Fruit fly (Drosophila melanogaster) whole organism, embryonic: ENCODE data around the gene Pdi.

ENCODE experiments used
- Abd-B ChIP-seq: fragments of 200-800 bp; sonication (Bioruptor generic); optimal IDR thresholded peaks from 2 replicates; lab custom pipeline; 2018; ENCODE audit warnings: missing biosample characterization, mild to moderate bottlenecking, missing genetic modification characterization, moderate library complexity
- Asciz ChIP-seq: fragments of 200-800 bp; sonication (Bioruptor generic); optimal IDR thresholded peaks from 2 replicates; lab custom pipeline; 2017; ENCODE audit warnings: missing biosample characterization, mild to moderate bottlenecking, missing genetic modification characterization, missing genetic modification reagents
- CG10209 ChIP-seq: fragments of 200-800 bp; sonication (Bioruptor generic); optimal IDR thresholded peaks from 3 replicates; lab custom pipeline; 2017; ENCODE audit warnings: missing biosample characterization, mild to moderate bottlenecking, missing genetic modification characterization, missing genetic modification reagents
- CG11085 ChIP-seq: fragments of 200-800 bp; sonication (Bioruptor generic); IDR thresholded peaks from 2 replicates; pipeline ENCODE4 v1.3.6; 2022; ENCODE audit warnings: missing biosample characterization, missing genetic modification characterization
- CG12155 ChIP-seq: fragments of 200-800 bp; sonication (Bioruptor generic); optimal IDR thresholded peaks from 3 replicates; lab custom pipeline; 2016; ENCODE audit warnings: missing biosample characterization, missing genetic modification characterization
- CG12299 ChIP-seq: fragments of 200-800 bp; sonication (Bioruptor generic); optimal IDR thresholded peaks from 2 replicates; lab custom pipeline; 2018; ENCODE audit warnings: missing biosample characterization, mild to moderate bottlenecking, missing genetic modification characterization
- CG13424 ChIP-seq: fragments of 200-800 bp; sonication (Bioruptor generic); optimal IDR thresholded peaks from 2 replicates; lab custom pipeline; 2019; ENCODE audit warnings: missing biosample characterization, mild to moderate bottlenecking, missing genetic modification characterization, moderate library complexity
- CG17359 ChIP-seq: fragments of 200-800 bp; sonication (Bioruptor generic); optimal IDR thresholded peaks from 3 replicates; lab custom pipeline; 2018; ENCODE audit warnings: missing biosample characterization, mild to moderate bottlenecking, missing genetic modification characterization, moderate library complexity
- CG30431 ChIP-seq: fragments of 200-800 bp; sonication (Bioruptor generic); optimal IDR thresholded peaks from 2 replicates; lab custom pipeline; 2017; ENCODE audit warnings: missing biosample characterization, missing genetic modification characterization
- CG31365 ChIP-seq: fragments of 200-800 bp; sonication (Bioruptor generic); optimal IDR thresholded peaks from 2 replicates; lab custom pipeline; 2018; ENCODE audit warnings: missing biosample characterization, mild to moderate bottlenecking, missing genetic modification characterization
- CG3407 ChIP-seq: fragments of 200-800 bp; sonication (Bioruptor generic); optimal IDR thresholded peaks from 2 replicates; lab custom pipeline; 2018; ENCODE audit warnings: missing biosample characterization, mild to moderate bottlenecking, missing genetic modification characterization
- CG34224 ChIP-seq: fragments of 200-800 bp; sonication (Bioruptor generic); IDR thresholded peaks from 3 replicates; pipeline ENCODE4 v1.3.6; 2022; ENCODE audit warnings: missing biosample characterization, missing genetic modification characterization; ENCODE audit not compliant: partially characterized antibody
- CG34422 ChIP-seq: fragments of 200-800 bp; sonication (Bioruptor generic); IDR thresholded peaks from 3 replicates; pipeline ENCODE4 v1.3.6; 2022; ENCODE audit warnings: missing biosample characterization, missing genetic modification characterization
- CG4820 ChIP-seq: fragments of 200-800 bp; sonication (Bioruptor generic); optimal IDR thresholded peaks from 3 replicates; lab custom pipeline; 2016; ENCODE audit warnings: missing biosample characterization, missing genetic modification characterization
- CG5245 ChIP-seq: fragments of 200-800 bp; sonication (Bioruptor generic); optimal IDR thresholded peaks from 3 replicates; lab custom pipeline; 2016; ENCODE audit warnings: missing biosample characterization, missing genetic modification characterization
- CG6175 ChIP-seq: fragments of 200-800 bp; sonication (Bioruptor generic); IDR thresholded peaks from 3 replicates; pipeline ENCODE4 v1.3.6; 2022; ENCODE audit warnings: missing biosample characterization, missing genetic modification characterization
- CG7372 ChIP-seq: fragments of 200-800 bp; sonication (Bioruptor generic); IDR thresholded peaks from 2 replicates; pipeline ENCODE4 v1.3.6; 2022; ENCODE audit warnings: missing biosample characterization, missing genetic modification characterization
- CG9215 ChIP-seq: fragments of 200-800 bp; sonication (Bioruptor generic); IDR thresholded peaks from 2 replicates; pipeline ENCODE4 v1.3.6; 2022; ENCODE audit warnings: missing biosample characterization, missing genetic modification characterization
- CG9727 ChIP-seq: fragments of 200-800 bp; sonication (Bioruptor generic); optimal IDR thresholded peaks from 3 replicates; lab custom pipeline; 2017; ENCODE audit warnings: missing biosample characterization, mild to moderate bottlenecking, missing genetic modification characterization
- Dek ChIP-seq: fragments of 200-800 bp; sonication (Bioruptor generic); optimal IDR thresholded peaks from 3 replicates; lab custom pipeline; 2019; ENCODE audit warnings: missing biosample characterization, mild to moderate bottlenecking, missing genetic modification characterization, moderate library complexity
- Doc2 ChIP-seq: fragments of 200-800 bp; sonication (Bioruptor generic); IDR thresholded peaks from 2 replicates; pipeline ENCODE4 v1.3.6; 2022; ENCODE audit warnings: missing biosample characterization, missing genetic modification characterization
- Doc3 ChIP-seq: fragments of 200-800 bp; sonication (Bioruptor generic); IDR thresholded peaks from 3 replicates; pipeline ENCODE4 v1.3.6; 2022; ENCODE audit warnings: missing biosample characterization, missing genetic modification characterization; ENCODE audit not compliant: partially characterized antibody
- Elba2 ChIP-seq: fragments of 200-800 bp; sonication (Bioruptor generic); optimal IDR thresholded peaks from 3 replicates; lab custom pipeline; 2016; ENCODE audit warnings: missing biosample characterization, missing genetic modification characterization
- Ets65A ChIP-seq: fragments of 200-800 bp; sonication (Bioruptor generic); peaks from one replicate; lab custom pipeline; 2016; ENCODE audit warnings: missing biosample characterization, missing genetic modification characterization
- Ets97D ChIP-seq: fragments of 200-800 bp; sonication (Bioruptor generic); optimal IDR thresholded peaks from 3 replicates; lab custom pipeline; 2016; ENCODE audit warnings: missing biosample characterization, missing genetic modification characterization
- H15 ChIP-seq: fragments of 200-800 bp; sonication (Bioruptor generic); IDR thresholded peaks from 3 replicates; pipeline ENCODE4 v1.3.6; 2022; ENCODE audit warnings: missing biosample characterization, missing genetic modification characterization
- HmgZ ChIP-seq: fragments of 200-800 bp; sonication (Bioruptor generic); optimal IDR thresholded peaks from 2 replicates; lab custom pipeline; 2018; ENCODE audit warnings: missing biosample characterization, mild to moderate bottlenecking, missing genetic modification characterization
- Lim3 ChIP-seq: fragments of 200-800 bp; sonication (Bioruptor generic); IDR thresholded peaks from 2 replicates; pipeline ENCODE4 v1.3.6; 2022; ENCODE audit warnings: missing biosample characterization, missing genetic modification characterization
- Nf-YA ChIP-seq: fragments of 200-800 bp; sonication (Bioruptor generic); IDR thresholded peaks from 2 replicates; pipeline ENCODE4 v1.3.6; 2022; ENCODE audit warnings: missing biosample characterization, missing genetic modification characterization
- Opbp ChIP-seq: fragments of 200-800 bp; sonication (Bioruptor generic); IDR thresholded peaks from 3 replicates; pipeline ENCODE4 v1.3.6; 2022; ENCODE audit warnings: missing biosample characterization, missing genetic modification characterization; ENCODE audit not compliant: partially characterized antibody
- ac ChIP-seq: fragments of 200-800 bp; sonication (Bioruptor generic); optimal IDR thresholded peaks from 3 replicates; lab custom pipeline; 2017; ENCODE audit warnings: missing biosample characterization, mild to moderate bottlenecking, missing genetic modification characterization
- ara ChIP-seq: fragments of 200-800 bp; sonication (Bioruptor generic); IDR thresholded peaks from 2 replicates; pipeline ENCODE4 v1.3.6; 2022; ENCODE audit warnings: missing biosample characterization, missing genetic modification characterization
- bcd ChIP-seq: fragments of 200-800 bp; sonication (Bioruptor generic); optimal IDR thresholded peaks from 2 replicates; lab custom pipeline; 2017; ENCODE audit warnings: missing biosample characterization, mild to moderate bottlenecking, missing genetic modification characterization
- cg ChIP-seq: fragments of 200-800 bp; sonication (Bioruptor generic); optimal IDR thresholded peaks from 3 replicates; lab custom pipeline; 2019; ENCODE audit warnings: missing biosample characterization, mild to moderate bottlenecking, missing genetic modification characterization, moderate library complexity
- ci ChIP-seq: fragments of 200-800 bp; sonication (Bioruptor generic); IDR thresholded peaks from 3 replicates; pipeline ENCODE4 v1.3.6; 2022; ENCODE audit warnings: missing biosample characterization, missing genetic modification characterization
- crol ChIP-seq: fragments of 200-800 bp; sonication (Bioruptor generic); IDR thresholded peaks from 2 replicates; pipeline ENCODE4 v1.3.6; 2022; ENCODE audit warnings: missing biosample characterization, missing genetic modification characterization
- disco-r ChIP-seq: fragments of 200-800 bp; sonication (Bioruptor generic); optimal IDR thresholded peaks from 2 replicates; lab custom pipeline; 2016; ENCODE audit warnings: missing biosample characterization, missing genetic modification characterization
- fd3F ChIP-seq: fragments of 200-800 bp; sonication (Bioruptor generic); optimal IDR thresholded peaks from 2 replicates; lab custom pipeline; 2018; ENCODE audit warnings: missing biosample characterization, mild to moderate bottlenecking, missing genetic modification characterization, moderate library complexity
- gcm ChIP-seq: fragments of 200-800 bp; sonication (Bioruptor generic); optimal IDR thresholded peaks from 2 replicates; lab custom pipeline; 2019; ENCODE audit warnings: missing biosample characterization, mild to moderate bottlenecking, missing genetic modification characterization, moderate library complexity
- gcm2 ChIP-seq: fragments of 200-800 bp; sonication (Bioruptor generic); optimal IDR thresholded peaks from 2 replicates; lab custom pipeline; 2016; ENCODE audit warnings: missing biosample characterization, missing genetic modification characterization
- grau ChIP-seq: fragments of 200-800 bp; optimal IDR thresholded peaks from 3 replicates; lab custom pipeline; 2019; ENCODE audit warnings: missing biosample characterization, mild to moderate bottlenecking, missing genetic modification characterization, moderate library complexity
- klu ChIP-seq: fragments of 200-800 bp; sonication (Bioruptor generic); IDR thresholded peaks from 2 replicates; pipeline ENCODE4 v1.3.6; 2022; ENCODE audit warnings: missing biosample characterization, missing genetic modification characterization
- onecut ChIP-seq: fragments of 200-800 bp; sonication (Bioruptor generic); IDR thresholded peaks from 2 replicates; pipeline ENCODE4 v1.3.6; 2022; ENCODE audit warnings: missing biosample characterization, missing genetic modification characterization
- pzg ChIP-seq: fragments of 200-800 bp; sonication (Bioruptor generic); optimal IDR thresholded peaks from 3 replicates; lab custom pipeline; 2018; ENCODE audit warnings: missing biosample characterization, mild to moderate bottlenecking, missing genetic modification characterization, moderate library complexity
- repo ChIP-seq: fragments of 200-800 bp; sonication (Bioruptor generic); optimal IDR thresholded peaks from 2 replicates; lab custom pipeline; 2016; ENCODE audit warnings: missing biosample characterization, missing genetic modification characterization
- sim ChIP-seq: fragments of 200-800 bp; sonication (Bioruptor generic); IDR thresholded peaks from 2 replicates; pipeline ENCODE4 v1.3.6; 2022; ENCODE audit warnings: missing biosample characterization, missing genetic modification characterization
- toy ChIP-seq: fragments of 200-800 bp; sonication (Bioruptor generic); IDR thresholded peaks from 2 replicates; pipeline ENCODE4 v1.3.6; 2022; ENCODE audit warnings: missing biosample characterization, missing genetic modification characterization
- tup ChIP-seq: fragments of 200-800 bp; sonication (Bioruptor generic); optimal IDR thresholded peaks from 2 replicates; lab custom pipeline; 2016; ENCODE audit warnings: missing biosample characterization, mild to moderate bottlenecking, missing genetic modification characterization, moderate library complexity
- twi ChIP-seq: fragments of 200-800 bp; optimal IDR thresholded peaks from 2 replicates; lab custom pipeline; 2019; ENCODE audit warnings: missing biosample characterization, mild to moderate bottlenecking, missing genetic modification characterization, moderate library complexity
- yki ChIP-seq: fragments of >200 bp; optimal IDR thresholded peaks from 3 replicates; lab custom pipeline; 2018

Gene Pdi

DNA sequence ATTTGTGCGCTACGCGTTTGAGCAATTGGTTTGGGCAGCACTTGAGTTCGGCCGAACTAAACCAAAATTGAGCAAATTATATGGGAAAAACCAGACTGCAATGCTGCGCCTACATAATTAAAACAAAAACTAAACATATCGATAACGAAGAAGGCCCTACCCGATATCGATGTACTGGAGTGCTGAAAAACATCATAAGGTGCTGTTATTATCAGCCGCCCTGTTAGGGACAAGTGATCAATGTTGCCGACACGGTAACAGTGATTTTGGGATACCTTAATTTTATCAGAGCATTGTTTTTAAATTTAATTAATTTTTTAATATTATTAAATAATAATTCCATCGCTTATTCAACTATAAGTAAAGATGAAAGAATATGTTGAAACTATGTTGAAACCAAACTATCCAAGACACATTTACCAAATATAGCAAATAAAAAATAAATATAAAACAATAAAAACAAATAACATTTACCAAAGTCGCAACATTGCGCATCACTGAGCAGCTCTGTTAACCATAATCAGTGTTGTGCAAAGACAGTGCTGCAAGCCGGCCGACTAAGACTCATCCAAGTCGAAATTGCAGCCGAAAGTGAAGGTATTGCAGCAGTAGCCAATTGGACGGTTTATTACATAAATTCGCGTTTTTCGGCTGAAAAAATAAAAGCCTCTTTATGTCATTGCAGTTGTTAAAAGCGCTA lies 47.9 kb downstream of the Pdi start, which contains the start of the genes sstn, Plp and GlyRS (continued):
- TF ChIP-seq CG30431 (no peak), Nf-YA (no peak), gcm (GFP tag; lab: Kevin White, UChicago) (peak; percentile 22), CG17359 (no peak), pzg (GFP tag; lab: Kevin White, UChicago) (peak; percentile 51), CG10209 (GFP tag; lab: Kevin White, UChicago) (peak; percentile 29), toy (no peak), CG31365 (tag; lab: Kevin White, UChicago) (no peak), Abd-B (GFP tag; lab: Kevin White, UChicago) (no peak), cg (GFP tag; lab: Kevin White, UChicago) (no peak), CG12299 (tag; lab: Kevin White, UChicago) (no peak), crol (GFP tag; lab: Robert Waterston, UW) (peak; percentile 28; the same call in 1 of the 2 replicates), disco-r (GFP tag; lab: Kevin White, UChicago) (no peak), bcd (GFP tag; lab: Kevin White, UChicago) (peak; percentile 52), CG3407 (GFP tag; lab: Kevin White, UChicago) (peak; percentile 28), CG34422 (GFP tag; lab: Robert Waterston, UW) (peak; percentile 41; the same call in 1 of the 3 replicates), CG6175 (GFP tag; lab: Robert Waterston, UW) (no peak), Dek (tag; lab: Kevin White, UChicago) (peak; percentile 24), H15 (GFP tag; lab: Robert Waterston, UW) (no peak), gcm2 (GFP tag; lab: Kevin White, UChicago) (no peak), Ets97D (GFP tag; lab: Kevin White, UChicago) (no peak), HmgZ (tag; lab: Kevin White, UChicago) (peak; percentile 7), ara (no peak), klu (GFP tag; lab: Robert Waterston, UW) (no peak), Doc3 (no peak), Opbp (peak; percentile 52; the same call in 2 of the 3 replicates), Ets65A (GFP tag; lab: Kevin White, UChicago) (peak; percentile 41), CG7372 (no peak), CG9215 (GFP tag; lab: Robert Waterston, UW) (no peak), CG13424 (tag; lab: Kevin White, UChicago) (peak; percentile 32), CG11085 (GFP tag; lab: Robert Waterston, UW) (no peak), repo (no peak), tup (GFP tag; lab: Kevin White, UChicago) (no peak), CG34224 (GFP tag; lab: Robert Waterston, UW) (no peak), onecut (GFP tag; lab: Robert Waterston, UW) (no peak), CG12155 (GFP tag; lab: Kevin White, UChicago) (peak; percentile 31), yki (lab: Kevin White, UChicago) (no peak), ci (GFP tag; lab: Robert Waterston, UW) (peak; percentile 55; the same call in 1 of the 3 replicates), grau (tag; lab: Kevin White, UChicago) (peak; percentile 57), sim (GFP tag; lab: Robert Waterston, UW) (no peak), CG9727 (GFP tag; lab: Kevin White, UChicago) (peak; percentile 17), Elba2 (GFP tag; lab: Kevin White, UChicago) (peak; percentile 92), CG4820 (GFP tag; lab: Kevin White, UChicago) (peak; percentile 28), Asciz (GFP tag; lab: Kevin White, UChicago) (peak; percentile 23), CG5245 (GFP tag; lab: Kevin White, UChicago) (no peak), Lim3 (no peak), ac (GFP tag; lab: Kevin White, UChicago) (no peak), Doc2 (GFP tag; lab: Robert Waterston, UW) (no peak), fd3F (GFP tag; lab: Kevin White, UChicago) (no peak), twi (peak; percentile 26)
